Worm (Caenorhabditis elegans): ENCODE data around the gene srg-22.
"Not testable (repeated sequence)": the region's sequence is repeated elsewhere in the genome, so short reads cannot be mapped to it uniquely, and the experiment has no call there.

DNA sequence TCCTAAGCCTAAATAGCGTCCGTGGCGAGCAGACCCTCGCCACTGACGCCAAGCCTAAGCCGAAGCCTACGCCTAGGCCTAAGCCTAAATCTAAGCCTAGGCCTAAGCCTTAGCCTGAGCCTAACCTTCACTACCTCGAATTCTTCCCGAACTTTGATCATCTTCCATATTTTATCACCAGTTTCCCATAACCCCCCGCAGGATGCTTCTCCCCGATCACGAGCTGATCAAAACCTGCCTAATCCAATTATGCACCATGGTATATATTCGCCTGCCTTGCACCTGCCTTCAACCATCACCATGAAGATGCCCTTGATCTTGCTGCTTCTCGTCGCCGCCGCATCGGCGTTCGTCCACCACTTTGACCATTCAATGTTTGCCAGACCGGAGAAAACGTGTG lies 33.5 kb upstream of the srg-22 start, which contains the start of gene ins-31:
- not testable (repeated sequence) for TF ChIP-seq mes-4 (tag; optimal IDR thresholded peaks at IDR 0.05); lsy-27 (tag; optimal IDR thresholded peaks at IDR 0.05; ENCODE audit: borderline replicate concordance, insufficient read depth); nfya-1 (tag; optimal IDR thresholded peaks at IDR 0.05; ENCODE audit: borderline replicate concordance, insufficient read depth); nfya-2 (GFP tag; IDR thresholded peaks at IDR 0.05); madf-10 (tag; optimal IDR thresholded peaks at IDR 0.05)
